Worm (Caenorhabditis elegans) whole organism, L1 larva: Measurements from ENCODE around the gene C06A1.7.

Source experiments
- efl-1 ChIP-seq, 4 experiments: fragments of 150-350 bp; optimal IDR thresholded peaks in 3 of 4; peaks in 1 of 4; 1 replicate in 1 of 4; 2 replicates in 3 of 4; lab custom pipeline; 2014; ENCODE audit warnings: missing biosample characterization in 2 of 4, missing genetic modification characterization in 2 of 4, missing genetic modification reagents in 2 of 4
- lin-14 ChIP-seq: fragments of 200-800 bp; sonication (Bioruptor generic); optimal IDR thresholded peaks from 2 replicates; lab custom pipeline; 2018; ENCODE audit warnings: mild to moderate bottlenecking, missing genetic modification characterization, moderate library complexity, missing compliant biosample characterization
- mdl-1 ChIP-seq, 2 experiments: fragments of 150-350 bp; optimal IDR thresholded peaks; 2 replicates each; lab custom pipeline; 2014 to 2017; ENCODE audit warnings: missing biosample characterization in 2 of 2, missing genetic modification characterization in 2 of 2, inconsistent platforms in 1 of 2

ce11 chrII:10587742-10588141, 23.1 kb downstream of the C06A1.7 start, which contains the start of gene crn-3:
- TF ChIP-seq efl-1 (optimal IDR thresholded peaks at IDR 0.05; lab: Kevin White, UChicago) (no peak), efl-1 (GFP tag; optimal IDR thresholded peaks at IDR 0.05 in 1 of 2; lab: Kevin White, UChicago) (no peak), lin-14 (GFP tag; lab: Kevin White, UChicago) (no peak), mdl-1 (tag; optimal IDR thresholded peaks at IDR 0.05; lab: Kevin White, UChicago) (no peak)
